Fruit fly (Drosophila melanogaster) whole organism, prepupa: ENCODE results near the gene Atg4b.

Experiments used
- CG11294 ChIP-seq: fragments of 200-800 bp; sonication (Bioruptor generic); IDR thresholded peaks from 2 replicates; pipeline ENCODE4 v1.3.6; 2022; ENCODE audit warnings: missing biosample characterization, missing genetic modification characterization
- CG11762 ChIP-seq: fragments of 200-800 bp; sonication (Bioruptor generic); optimal IDR thresholded peaks from 3 replicates; lab custom pipeline; 2016; ENCODE audit warnings: missing biosample characterization, missing genetic modification characterization; ENCODE audit not compliant: insufficient read depth
- CG11902 ChIP-seq: fragments of 200-800 bp; sonication (Bioruptor generic); optimal IDR thresholded peaks from 3 replicates; lab custom pipeline; 2016; ENCODE audit warnings: missing biosample characterization, missing genetic modification characterization
- CG1621 ChIP-seq: fragments of 200-800 bp; sonication (Bioruptor generic); optimal IDR thresholded peaks from 3 replicates; lab custom pipeline; 2018; ENCODE audit warnings: missing biosample characterization, mild to moderate bottlenecking, missing genetic modification characterization
- CG3032 ChIP-seq: fragments of 200-800 bp; optimal IDR thresholded peaks from 2 replicates; lab custom pipeline; 2019; ENCODE audit warnings: missing biosample characterization, mild to moderate bottlenecking, missing genetic modification characterization, moderate library complexity
- CG32006 ChIP-seq: fragments of 200-800 bp; sonication (Bioruptor generic); optimal IDR thresholded peaks from 3 replicates; lab custom pipeline; 2017; ENCODE audit warnings: missing biosample characterization, mild to moderate bottlenecking, missing genetic modification characterization
- CG4318 ChIP-seq: fragments of 200-800 bp; sonication (Bioruptor generic); optimal IDR thresholded peaks from 3 replicates; lab custom pipeline; 2017; ENCODE audit warnings: missing biosample characterization, mild to moderate bottlenecking, missing genetic modification characterization
- CG6276 ChIP-seq: fragments of 200-800 bp; sonication (Bioruptor generic); optimal IDR thresholded peaks from 2 replicates; lab custom pipeline; 2017; ENCODE audit warnings: missing biosample characterization, mild to moderate bottlenecking, missing genetic modification characterization
- CG6792 ChIP-seq: fragments of 200-800 bp; sonication (Bioruptor generic); optimal IDR thresholded peaks from 3 replicates; lab custom pipeline; 2016; ENCODE audit warnings: missing biosample characterization, missing genetic modification characterization
- CG6808 ChIP-seq: fragments of 200-800 bp; sonication (Bioruptor generic); optimal IDR thresholded peaks from 3 replicates; lab custom pipeline; 2017; ENCODE audit warnings: missing biosample characterization, missing genetic modification characterization, mild to moderate bottlenecking, moderate library complexity, missing genetic modification reagents
- CG7368 ChIP-seq: fragments of 200-800 bp; sonication (Bioruptor generic); optimal IDR thresholded peaks from 3 replicates; lab custom pipeline; 2016; ENCODE audit warnings: missing biosample characterization, missing genetic modification characterization
- CG8119 ChIP-seq: fragments of 200-800 bp; sonication (Bioruptor generic); IDR thresholded peaks from 3 replicates; pipeline ENCODE4 v1.3.6; 2022; ENCODE audit warnings: missing biosample characterization, missing genetic modification characterization
- CG8319 ChIP-seq: fragments of 200-800 bp; sonication (Bioruptor generic); optimal IDR thresholded peaks from 3 replicates; lab custom pipeline; 2016; ENCODE audit warnings: missing biosample characterization, missing genetic modification characterization
- CG8632 ChIP-seq: fragments of 200-800 bp; sonication (Bioruptor generic); optimal IDR thresholded peaks from 3 replicates; lab custom pipeline; 2016; ENCODE audit warnings: missing biosample characterization, missing genetic modification characterization
- CG9139 ChIP-seq: fragments of 200-800 bp; sonication (Bioruptor generic); optimal IDR thresholded peaks from 3 replicates; lab custom pipeline; 2017; ENCODE audit warnings: missing biosample characterization, mild to moderate bottlenecking, missing genetic modification characterization
- Eip75B ChIP-seq: fragments of 200-800 bp; sonication (Bioruptor generic); optimal IDR thresholded peaks from 3 replicates; lab custom pipeline; 2016; ENCODE audit warnings: missing biosample characterization, missing genetic modification characterization
- Eip78C ChIP-seq: fragments of 200-800 bp; sonication (Bioruptor generic); peaks from one replicate; lab custom pipeline; 2016; ENCODE audit warnings: missing biosample characterization, missing genetic modification characterization
- Eip93F ChIP-seq: fragments of 200-800 bp; sonication (Bioruptor generic); optimal IDR thresholded peaks from 2 replicates; lab custom pipeline; 2016; ENCODE audit warnings: missing biosample characterization, mild to moderate bottlenecking, missing genetic modification characterization
- Ets21C ChIP-seq: fragments of 200-800 bp; sonication (Bioruptor generic); optimal IDR thresholded peaks from 3 replicates; lab custom pipeline; 2016; ENCODE audit warnings: missing biosample characterization, missing genetic modification characterization
- Hr38 ChIP-seq: sonication (Bioruptor generic); optimal IDR thresholded peaks from 2 replicates; lab custom pipeline; 2016; ENCODE audit warnings: missing biosample characterization, missing genetic modification characterization
- Hr4 ChIP-seq: fragments of 200-800 bp; sonication (Bioruptor generic); optimal IDR thresholded peaks from 3 replicates; lab custom pipeline; 2016; ENCODE audit warnings: missing biosample characterization, missing genetic modification characterization
- Met ChIP-seq: fragments of 200-800 bp; sonication (Bioruptor generic); optimal IDR thresholded peaks from 3 replicates; lab custom pipeline; 2016; ENCODE audit warnings: missing biosample characterization, missing genetic modification characterization
- Smox ChIP-seq: fragments of 200-800 bp; sonication (Bioruptor generic); optimal IDR thresholded peaks from 3 replicates; lab custom pipeline; 2016; ENCODE audit warnings: missing biosample characterization, missing genetic modification characterization
- Sox102F ChIP-seq: fragments of 200-800 bp; sonication (Bioruptor generic); optimal IDR thresholded peaks from 2 replicates; lab custom pipeline; 2016; ENCODE audit warnings: missing biosample characterization, mild to moderate bottlenecking, missing genetic modification characterization
- Sox14 ChIP-seq: fragments of 200-800 bp; sonication (Bioruptor generic); optimal IDR thresholded peaks from 3 replicates; lab custom pipeline; 2016; ENCODE audit warnings: missing biosample characterization, missing genetic modification characterization
- Sox15 ChIP-seq: fragments of 200-800 bp; sonication (Bioruptor generic); optimal IDR thresholded peaks from 3 replicates; lab custom pipeline; 2016; ENCODE audit warnings: missing biosample characterization, missing genetic modification characterization
- achi ChIP-seq: fragments of 200-800 bp; sonication (Bioruptor generic); optimal IDR thresholded peaks from 3 replicates; lab custom pipeline; 2016; ENCODE audit warnings: missing biosample characterization, missing genetic modification characterization
- dsx ChIP-seq: fragments of 200-800 bp; optimal IDR thresholded peaks from 3 replicates; lab custom pipeline; 2019; ENCODE audit warnings: missing biosample characterization, mild to moderate bottlenecking, missing genetic modification characterization, moderate library complexity; ENCODE audit not compliant: poor library complexity, severe bottlenecking
- eg ChIP-seq: fragments of 200-800 bp; sonication (Bioruptor generic); IDR thresholded peaks from 3 replicates; pipeline ENCODE4 v1.3.6; 2022; ENCODE audit warnings: missing biosample characterization, missing genetic modification characterization
- esn ChIP-seq: fragments of 200-800 bp; sonication (Bioruptor generic); optimal IDR thresholded peaks from 2 replicates; lab custom pipeline; 2016; ENCODE audit warnings: missing biosample characterization, mild to moderate bottlenecking, missing genetic modification characterization, moderate library complexity
- fd59A ChIP-seq: fragments of 200-800 bp; sonication (Bioruptor generic); optimal IDR thresholded peaks from 2 replicates; lab custom pipeline; 2017; ENCODE audit warnings: missing biosample characterization, mild to moderate bottlenecking, missing genetic modification characterization, missing genetic modification reagents
- fd85E ChIP-seq: fragments of 200-800 bp; sonication (Bioruptor generic); optimal IDR thresholded peaks from 3 replicates; lab custom pipeline; 2016; ENCODE audit warnings: missing biosample characterization, missing genetic modification characterization
- fkh ChIP-seq: fragments of 200-800 bp; sonication (Bioruptor generic); optimal IDR thresholded peaks from 3 replicates; lab custom pipeline; 2017; ENCODE audit warnings: missing biosample characterization, mild to moderate bottlenecking, missing genetic modification characterization, moderate library complexity
- net ChIP-seq: fragments of 200-800 bp; sonication (Bioruptor generic); optimal IDR thresholded peaks from 3 replicates; lab custom pipeline; 2016; ENCODE audit warnings: missing biosample characterization, missing genetic modification characterization
- spab ChIP-seq: fragments of 200-800 bp; sonication (Bioruptor generic); optimal IDR thresholded peaks from 2 replicates; lab custom pipeline; 2017; ENCODE audit warnings: missing biosample characterization, mild to moderate bottlenecking, missing genetic modification characterization, missing genetic modification reagents
- vri ChIP-seq: fragments of 200-800 bp; sonication (Bioruptor generic); optimal IDR thresholded peaks from 3 replicates; lab custom pipeline; 2016; ENCODE audit warnings: missing biosample characterization, mild to moderate bottlenecking, missing genetic modification characterization

Atg4b gene

DNA sequence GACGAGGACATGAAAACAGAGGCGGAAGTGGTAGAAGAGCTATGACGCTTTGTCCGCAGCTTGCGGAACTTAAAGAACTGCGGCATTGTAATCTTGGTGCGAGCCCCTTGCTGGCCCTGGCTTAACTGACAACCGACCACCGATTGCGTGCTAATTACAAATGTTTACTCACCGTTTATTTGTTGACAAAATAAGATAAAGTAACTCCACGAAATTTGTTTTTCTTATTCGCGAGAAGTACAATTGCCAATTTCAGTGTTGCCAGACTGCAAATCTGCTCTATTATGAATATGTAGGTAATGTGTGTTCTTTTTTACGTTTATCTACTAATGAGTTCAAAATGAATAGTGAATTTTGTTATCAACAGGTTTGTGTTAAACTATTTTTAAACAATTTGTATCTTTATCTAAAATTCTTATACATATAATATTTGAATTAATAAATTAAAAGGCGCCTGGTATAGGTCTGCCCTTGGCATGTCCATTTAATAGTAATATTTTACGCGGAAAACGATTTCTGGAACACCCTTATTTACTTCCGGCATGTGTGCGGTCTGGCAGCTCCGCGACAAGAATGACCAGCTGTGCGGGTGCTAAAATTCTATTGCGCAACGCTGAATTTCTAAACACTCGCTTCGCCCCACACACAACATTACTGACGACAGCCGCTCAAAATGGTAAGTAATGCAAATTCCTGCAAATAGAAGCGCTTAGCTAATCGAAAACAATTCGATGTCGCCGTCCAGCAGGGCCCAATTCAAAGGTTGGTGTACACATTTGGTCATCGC is at the start of gene Atg4b, which contains the start of gene Hibch (continued):
- TF ChIP-seq Sox102F (GFP tag; lab: Kevin White, UChicago) (no peak), spab (GFP tag; lab: Kevin White, UChicago) (no peak), CG8319 (GFP tag; lab: Kevin White, UChicago) (peak; percentile 70), esn (GFP tag; lab: Kevin White, UChicago) (peak; percentile 79), Sox15 (GFP tag; lab: Kevin White, UChicago) (peak; percentile 78)

DNA sequence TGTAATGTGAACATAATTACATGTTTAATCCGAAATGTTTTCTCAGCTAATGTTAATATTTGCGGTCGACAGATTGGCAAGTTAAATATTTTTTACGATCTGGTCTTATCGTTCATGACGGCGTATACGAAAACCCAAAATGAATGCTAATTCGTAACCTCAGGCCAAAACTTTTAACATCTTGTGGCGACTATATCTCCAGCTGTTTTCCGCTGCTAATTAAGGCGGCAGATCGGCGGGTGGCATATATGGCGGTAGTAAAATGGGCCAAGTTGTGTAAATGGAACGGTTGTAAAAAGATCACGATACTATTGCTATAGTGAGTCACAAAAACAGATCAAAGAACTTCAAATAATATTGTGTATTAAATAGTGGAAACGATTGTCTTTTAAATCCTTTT is 49.7 kb upstream of the Atg4b start:
- no peak for TF ChIP-seq Eip93F (GFP tag; lab: Kevin White, UChicago)

DNA sequence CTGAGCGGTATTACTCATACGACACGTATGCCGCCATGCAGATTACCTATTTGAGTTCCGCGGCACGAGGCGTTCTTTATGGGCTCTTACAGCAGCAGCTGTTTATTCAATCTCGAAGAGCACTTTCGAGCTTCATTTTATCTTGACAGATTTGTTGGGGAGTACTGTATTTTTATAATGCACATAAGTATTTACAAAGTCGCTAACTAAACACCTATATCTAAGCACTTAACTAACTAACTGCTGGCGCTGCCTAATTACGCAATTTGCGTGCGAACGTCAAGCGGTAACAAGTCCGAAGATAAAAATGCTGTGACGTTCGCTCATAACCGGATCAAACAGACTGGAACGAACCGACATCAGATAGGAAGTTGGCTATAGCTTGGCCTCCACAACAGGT is 45.9 kb upstream of the Atg4b start:
- TF ChIP-seq vri (GFP tag; lab: Kevin White, UChicago) (peak; percentile 21), Sox102F (GFP tag; lab: Kevin White, UChicago) (no peak), fkh (peak; percentile 69)

DNA sequence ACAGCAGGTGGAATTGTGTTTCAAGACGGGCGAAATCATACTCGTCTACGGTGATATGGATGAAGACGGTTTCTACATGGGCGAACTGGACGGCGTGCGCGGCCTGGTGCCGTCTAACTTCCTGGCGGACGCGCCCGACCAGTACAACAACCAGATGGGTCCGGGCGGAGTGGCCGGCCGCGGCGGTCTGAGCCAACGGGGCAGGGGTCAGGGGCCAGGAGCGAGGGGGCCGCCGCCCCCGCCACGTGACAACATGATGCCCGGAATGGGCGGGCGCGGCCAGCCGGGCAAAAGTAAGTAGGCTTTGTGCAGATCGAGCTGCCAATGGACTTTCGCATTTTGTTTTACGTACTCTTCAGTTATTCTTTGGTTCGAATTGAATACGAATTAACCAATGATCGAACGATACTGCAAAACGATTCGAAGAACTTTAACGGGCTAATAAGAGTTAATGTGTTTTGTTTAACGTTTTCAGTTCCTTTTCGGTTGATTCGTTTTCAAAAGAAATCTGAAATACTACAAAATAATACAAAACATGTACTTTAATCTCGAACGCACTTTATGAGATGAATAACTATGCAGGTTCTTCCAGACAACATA is 36.6 kb upstream of the Atg4b start:
- TF ChIP-seq fkh, result no peak
- no peak for TF ChIP-seq eg (GFP tag; lab: Robert Waterston, UW)
- no peak for TF ChIP-seq CG3032
- no peak for TF ChIP-seq CG6808 (GFP tag; lab: Kevin White, UChicago)
- no peak for TF ChIP-seq CG8119 (GFP tag; lab: Robert Waterston, UW)
- TF ChIP-seq CG32006, result no peak

DNA sequence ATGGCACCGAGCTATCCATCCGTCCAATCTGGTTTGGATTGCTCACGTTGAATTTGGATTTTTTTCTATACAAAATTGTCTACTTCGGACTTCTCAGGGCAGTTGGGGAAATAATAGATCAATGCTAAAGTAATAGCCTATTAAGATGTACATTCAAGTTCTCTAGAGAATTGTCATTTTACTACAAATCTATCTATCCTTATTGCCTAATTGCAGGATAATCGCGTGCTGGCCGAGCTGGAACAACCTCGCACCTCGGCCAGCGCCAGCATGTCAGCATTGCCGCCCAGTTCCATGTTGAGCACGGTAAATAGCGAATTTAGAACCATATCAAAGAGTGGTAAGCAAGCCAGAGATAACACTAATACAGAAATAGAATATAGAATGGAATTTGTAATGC is 26.1 kb upstream of the Atg4b start, which contains the start of gene h-cup:
Gene h-cup, minus strand, starts transcription at position 101 of the 400 bp plus-strand sequence.
- TF ChIP-seq achi (GFP tag; lab: Kevin White, UChicago), result no peak
- no peak for TF ChIP-seq fd59A (GFP tag; lab: Kevin White, UChicago)
- no peak for TF ChIP-seq Met
- no peak for TF ChIP-seq CG11294
- no peak for TF ChIP-seq CG1621 (tag; lab: Kevin White, UChicago)
- TF ChIP-seq dsx (GFP tag; lab: Kevin White, UChicago), result no peak
- TF ChIP-seq Smox, result no peak
- no peak for TF ChIP-seq CG11902 (GFP tag; lab: Kevin White, UChicago)
- TF ChIP-seq Sox14 (GFP tag; lab: Kevin White, UChicago), result no peak
- no peak for TF ChIP-seq CG6792
- no peak for TF ChIP-seq CG8632 (GFP tag; lab: Kevin White, UChicago)
- no peak for TF ChIP-seq Eip78C (GFP tag; lab: Kevin White, UChicago)

DNA sequence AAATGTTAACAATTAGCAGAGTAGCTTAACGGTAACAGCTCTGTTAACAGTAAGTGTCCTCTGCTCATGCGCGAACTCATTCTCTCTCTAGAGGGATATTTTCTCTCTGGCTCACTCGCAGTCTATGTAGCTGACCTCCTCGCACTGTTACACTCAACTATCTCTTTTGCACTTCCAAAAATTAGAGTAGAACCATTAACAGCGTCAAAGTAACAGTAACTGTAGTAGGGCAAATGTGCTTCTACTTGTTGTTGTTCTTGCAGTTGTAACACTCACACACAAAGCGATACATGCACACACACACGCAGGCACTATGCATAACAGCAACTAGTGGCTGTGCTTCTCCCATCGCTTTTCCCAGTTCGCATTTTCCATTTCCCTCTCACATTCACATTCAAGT is 22.3 kb upstream of the Atg4b start:
- no peak for TF ChIP-seq achi (GFP tag; lab: Kevin White, UChicago)
- no peak for TF ChIP-seq CG4318 (GFP tag; lab: Kevin White, UChicago)
- TF ChIP-seq Hr4 (GFP tag; lab: Kevin White, UChicago), result no peak
- TF ChIP-seq CG7368 (GFP tag; lab: Kevin White, UChicago), result no peak
- TF ChIP-seq fd59A (GFP tag; lab: Kevin White, UChicago), result no peak
- no peak for TF ChIP-seq Eip75B (GFP tag; lab: Kevin White, UChicago)
- TF ChIP-seq Hr38, result no peak
- no peak for TF ChIP-seq CG9139 (GFP tag; lab: Kevin White, UChicago)
- no peak for TF ChIP-seq Met
- no peak for TF ChIP-seq CG6276 (GFP tag; lab: Kevin White, UChicago)
- no peak for TF ChIP-seq Sox102F (GFP tag; lab: Kevin White, UChicago)
- TF ChIP-seq esn (GFP tag; lab: Kevin White, UChicago), result no peak
- TF ChIP-seq vri (GFP tag; lab: Kevin White, UChicago), result no peak
- no peak for TF ChIP-seq Eip93F (GFP tag; lab: Kevin White, UChicago)
- no peak for TF ChIP-seq Ets21C
- no peak for TF ChIP-seq net
- TF ChIP-seq CG6808 (GFP tag; lab: Kevin White, UChicago), result no peak
- TF ChIP-seq fd85E (GFP tag; lab: Kevin White, UChicago), result no peak
- TF ChIP-seq CG11762 (GFP tag; lab: Kevin White, UChicago), result no peak
